Fruit fly (Drosophila melanogaster) whole organism, embryonic: Measurements from ENCODE around the gene Acp29AB.

ENCODE experiments used
- Adf1 ChIP-seq: fragments of 200-800 bp; sonication (Bioruptor generic); IDR thresholded peaks from 2 replicates; pipeline ENCODE4 v1.3.6; 2022; ENCODE audit warnings: missing biosample characterization, missing genetic modification characterization
- Atf6 ChIP-seq: fragments of 200-800 bp; sonication (Bioruptor generic); IDR thresholded peaks from 2 replicates; pipeline ENCODE4 v1.3.6; 2022; ENCODE audit warnings: missing biosample characterization, missing genetic modification characterization
- Bteb2 ChIP-seq: fragments of 200-800 bp; sonication (Bioruptor generic); optimal IDR thresholded peaks from 2 replicates; lab custom pipeline; 2016; ENCODE audit warnings: missing biosample characterization, missing genetic modification characterization
- CG10366 ChIP-seq: fragments of 200-800 bp; sonication (Bioruptor generic); IDR thresholded peaks from 2 replicates; pipeline ENCODE4 v1.3.6; 2022; ENCODE audit warnings: missing biosample characterization, missing genetic modification characterization
- CG11504 ChIP-seq: fragments of 200-800 bp; sonication (Bioruptor generic); optimal IDR thresholded peaks from 3 replicates; lab custom pipeline; 2019; ENCODE audit warnings: missing biosample characterization, mild to moderate bottlenecking, missing genetic modification characterization, moderate library complexity
- CG11560 ChIP-seq: fragments of 200-800 bp; sonication (Bioruptor generic); IDR thresholded peaks from 3 replicates; pipeline ENCODE4 v1.3.6; 2022; ENCODE audit warnings: missing biosample characterization, missing genetic modification characterization
- CG13287 ChIP-seq: fragments of 200-800 bp; sonication (Bioruptor generic); IDR thresholded peaks from 2 replicates; pipeline ENCODE4 v1.3.6; 2022; ENCODE audit warnings: missing biosample characterization, missing genetic modification characterization; ENCODE audit not compliant: partially characterized antibody
- CG17328 ChIP-seq: fragments of 200-800 bp; sonication (Bioruptor generic); IDR thresholded peaks from 2 replicates; pipeline ENCODE4 v1.3.6; 2022; ENCODE audit warnings: missing biosample characterization, missing genetic modification characterization
- CG17361 ChIP-seq: fragments of 200-800 bp; sonication (Bioruptor generic); IDR thresholded peaks from 3 replicates; pipeline ENCODE4 v1.3.6; 2022; ENCODE audit warnings: missing biosample characterization, missing genetic modification characterization
- CG17829 ChIP-seq: fragments of 200-800 bp; optimal IDR thresholded peaks from 2 replicates; lab custom pipeline; 2019; ENCODE audit warnings: missing biosample characterization, mild to moderate bottlenecking, missing genetic modification characterization, moderate library complexity
- CG18262 ChIP-seq: fragments of 200-800 bp; optimal IDR thresholded peaks from 3 replicates; lab custom pipeline; 2019; ENCODE audit warnings: missing biosample characterization, mild to moderate bottlenecking, missing genetic modification characterization, moderate library complexity
- CG31224 ChIP-seq: fragments of 200-800 bp; sonication (Bioruptor generic); IDR thresholded peaks from 2 replicates; pipeline ENCODE4 v1.3.6; 2022; ENCODE audit warnings: missing biosample characterization, missing genetic modification characterization
- CG31365 ChIP-seq: fragments of 200-800 bp; sonication (Bioruptor generic); optimal IDR thresholded peaks from 2 replicates; lab custom pipeline; 2018; ENCODE audit warnings: missing biosample characterization, mild to moderate bottlenecking, missing genetic modification characterization
- CG3163 ChIP-seq: fragments of 200-800 bp; sonication (Bioruptor generic); optimal IDR thresholded peaks from 3 replicates; lab custom pipeline; 2016; ENCODE audit warnings: missing biosample characterization, missing genetic modification characterization
- CG32767 ChIP-seq: fragments of 200-800 bp; sonication (Bioruptor generic); IDR thresholded peaks from 2 replicates; pipeline ENCODE4 v1.3.6; 2022; ENCODE audit warnings: missing biosample characterization, missing genetic modification characterization
- CG34376 ChIP-seq: fragments of 200-800 bp; sonication (Bioruptor generic); optimal IDR thresholded peaks from 2 replicates; lab custom pipeline; 2018; ENCODE audit warnings: missing biosample characterization, mild to moderate bottlenecking, missing genetic modification characterization
- CG42726 ChIP-seq: fragments of 200-800 bp; sonication (Bioruptor generic); IDR thresholded peaks from 2 replicates; pipeline ENCODE4 v1.3.6; 2022; ENCODE audit warnings: missing biosample characterization, missing genetic modification characterization; ENCODE audit not compliant: partially characterized antibody
- CG4424 ChIP-seq: fragments of 200-800 bp; sonication (Bioruptor generic); optimal IDR thresholded peaks from 3 replicates; lab custom pipeline; 2016; ENCODE audit warnings: missing biosample characterization, missing genetic modification characterization
- CG6683 ChIP-seq: fragments of 200-800 bp; sonication (Bioruptor generic); optimal IDR thresholded peaks from 2 replicates; lab custom pipeline; 2017; ENCODE audit warnings: missing biosample characterization, mild to moderate bottlenecking, missing genetic modification characterization, missing genetic modification reagents
- CG6765 ChIP-seq: fragments of 200-800 bp; sonication (Bioruptor generic); optimal IDR thresholded peaks from 3 replicates; lab custom pipeline; 2017; ENCODE audit warnings: missing biosample characterization, mild to moderate bottlenecking, missing genetic modification characterization
- CG8924 ChIP-seq: fragments of 200-800 bp; optimal IDR thresholded peaks from 3 replicates; lab custom pipeline; 2019; ENCODE audit warnings: missing biosample characterization, mild to moderate bottlenecking, missing genetic modification characterization, moderate library complexity
- CG9876 ChIP-seq: fragments of 200-800 bp; sonication (Bioruptor generic); optimal IDR thresholded peaks from 2 replicates; lab custom pipeline; 2016; ENCODE audit warnings: missing biosample characterization, missing genetic modification characterization
- Dek ChIP-seq: fragments of 200-800 bp; sonication (Bioruptor generic); optimal IDR thresholded peaks from 3 replicates; lab custom pipeline; 2019; ENCODE audit warnings: missing biosample characterization, mild to moderate bottlenecking, missing genetic modification characterization, moderate library complexity
- HLH54F ChIP-seq: fragments of 200-800 bp; sonication (Bioruptor generic); optimal IDR thresholded peaks from 3 replicates; lab custom pipeline; 2016; ENCODE audit warnings: missing biosample characterization, missing genetic modification characterization
- Hmr ChIP-seq: fragments of 200-800 bp; sonication (Bioruptor generic); optimal IDR thresholded peaks from 3 replicates; lab custom pipeline; 2017; ENCODE audit warnings: mild to moderate bottlenecking, missing biosample characterization, missing genetic modification reagents, missing genetic modification characterization
- Hr78 ChIP-seq, 2 experiments: fragments of 200-800 bp in 1 of 2; fragments of >200 bp in 1 of 2; sonication (Bioruptor generic) in 1 of 2; optimal IDR thresholded peaks; 2 replicates each; lab custom pipeline; 2017 to 2019; ENCODE audit warnings: missing biosample characterization in 2 of 2, missing genetic modification characterization in 2 of 2, mild to moderate bottlenecking in 1 of 2, moderate library complexity in 1 of 2
- Spps ChIP-seq: fragments of 200-800 bp; sonication (Bioruptor generic); optimal IDR thresholded peaks from 2 replicates; lab custom pipeline; 2018; ENCODE audit warnings: missing biosample characterization, mild to moderate bottlenecking, missing genetic modification characterization
- bab2 ChIP-seq: fragments of 200-800 bp; sonication (Bioruptor generic); optimal IDR thresholded peaks from 2 replicates; lab custom pipeline; 2016; ENCODE audit warnings: missing biosample characterization, missing genetic modification characterization
- bigmax ChIP-seq: fragments of 200-800 bp; sonication (Bioruptor generic); optimal IDR thresholded peaks from 2 replicates; lab custom pipeline; 2018; ENCODE audit warnings: missing biosample characterization, mild to moderate bottlenecking, missing genetic modification characterization
- btn ChIP-seq: fragments of 200-800 bp; sonication (Bioruptor generic); optimal IDR thresholded peaks from 2 replicates; lab custom pipeline; 2016; ENCODE audit warnings: missing biosample characterization, missing genetic modification characterization
- chinmo ChIP-seq: fragments of 200-800 bp; sonication (Bioruptor generic); IDR thresholded peaks from 4 replicates; pipeline ENCODE4 v1.3.6; 2022; ENCODE audit warnings: missing biosample characterization, missing genetic modification characterization; ENCODE audit not compliant: partially characterized antibody
- chn ChIP-seq: fragments of 200-800 bp; sonication (Bioruptor generic); optimal IDR thresholded peaks from 2 replicates; lab custom pipeline; 2016; ENCODE audit warnings: missing biosample characterization, missing genetic modification characterization
- ci ChIP-seq: fragments of 200-800 bp; sonication (Bioruptor generic); IDR thresholded peaks from 3 replicates; pipeline ENCODE4 v1.3.6; 2022; ENCODE audit warnings: missing biosample characterization, missing genetic modification characterization
- dati ChIP-seq: fragments of 200-800 bp; sonication (Bioruptor generic); IDR thresholded peaks from 2 replicates; pipeline ENCODE4 v1.3.6; 2022; ENCODE audit warnings: missing biosample characterization, missing genetic modification characterization
- dm ChIP-seq: fragments of 200-800 bp; sonication (Bioruptor generic); optimal IDR thresholded peaks from 3 replicates; lab custom pipeline; 2016; ENCODE audit warnings: missing biosample characterization, missing genetic modification characterization
- en ChIP-seq: fragments of 200-800 bp; sonication (Bioruptor generic); optimal IDR thresholded peaks from 2 replicates; lab custom pipeline; 2016; ENCODE audit warnings: missing biosample characterization, missing genetic modification characterization
- esg ChIP-seq: fragments of 200-800 bp; sonication (Bioruptor generic); conservative IDR thresholded peaks from 2 replicates; pipeline ENCODE4 v1.3.6; 2022; ENCODE audit warnings: missing biosample characterization, missing genetic modification characterization
- eyg ChIP-seq: fragments of 200-800 bp; sonication (Bioruptor generic); optimal IDR thresholded peaks from 3 replicates; lab custom pipeline; 2016; ENCODE audit warnings: missing biosample characterization, missing genetic modification characterization
- fru ChIP-seq: fragments of >200 bp; optimal IDR thresholded peaks from 2 replicates; lab custom pipeline; 2017
- gcm2 ChIP-seq: fragments of 200-800 bp; sonication (Bioruptor generic); optimal IDR thresholded peaks from 2 replicates; lab custom pipeline; 2016; ENCODE audit warnings: missing biosample characterization, missing genetic modification characterization
- jing ChIP-seq: fragments of 200-800 bp; sonication (Bioruptor generic); optimal IDR thresholded peaks from 2 replicates; lab custom pipeline; 2018; ENCODE audit warnings: missing biosample characterization, mild to moderate bottlenecking, missing genetic modification characterization
- kni ChIP-seq: fragments of 200-800 bp; sonication (Bioruptor generic); optimal IDR thresholded peaks from 3 replicates; lab custom pipeline; 2017; ENCODE audit warnings: mild to moderate bottlenecking, missing biosample characterization, missing genetic modification reagents, missing genetic modification characterization
- org-1 ChIP-seq: fragments of 200-800 bp; sonication (Bioruptor generic); optimal IDR thresholded peaks from 2 replicates; lab custom pipeline; 2017; ENCODE audit warnings: missing biosample characterization, missing genetic modification characterization
- pfk ChIP-seq: fragments of 200-800 bp; sonication (Bioruptor generic); optimal IDR thresholded peaks from 2 replicates; lab custom pipeline; 2018; ENCODE audit warnings: missing biosample characterization, mild to moderate bottlenecking, missing genetic modification characterization, moderate library complexity
- psq ChIP-seq: fragments of 200-800 bp; sonication (Bioruptor generic); optimal IDR thresholded peaks from 2 replicates; lab custom pipeline; 2017; ENCODE audit warnings: missing biosample characterization, missing genetic modification characterization
- pum ChIP-seq: fragments of 200-800 bp; sonication (Bioruptor generic); optimal IDR thresholded peaks from 2 replicates; lab custom pipeline; 2016; ENCODE audit warnings: missing biosample characterization, missing genetic modification characterization
- pzg ChIP-seq: fragments of 200-800 bp; sonication (Bioruptor generic); optimal IDR thresholded peaks from 3 replicates; lab custom pipeline; 2018; ENCODE audit warnings: missing biosample characterization, mild to moderate bottlenecking, missing genetic modification characterization, moderate library complexity
- repo ChIP-seq: fragments of 200-800 bp; sonication (Bioruptor generic); optimal IDR thresholded peaks from 2 replicates; lab custom pipeline; 2016; ENCODE audit warnings: missing biosample characterization, missing genetic modification characterization
- scrt ChIP-seq: fragments of 200-800 bp; sonication (Bioruptor generic); optimal IDR thresholded peaks from 2 replicates; lab custom pipeline; 2018; ENCODE audit warnings: missing biosample characterization, mild to moderate bottlenecking, missing genetic modification characterization, moderate library complexity
- sug ChIP-seq: fragments of 200-800 bp; optimal IDR thresholded peaks from 2 replicates; lab custom pipeline; 2019; ENCODE audit warnings: missing biosample characterization, mild to moderate bottlenecking, missing genetic modification characterization, moderate library complexity
- tx ChIP-seq: fragments of 200-800 bp; sonication (Bioruptor generic); optimal IDR thresholded peaks from 2 replicates; lab custom pipeline; 2016; ENCODE audit warnings: missing biosample characterization, missing genetic modification characterization

Acp29AB gene

dm6 chr2L:8376717-8377116 is 16.3 kb downstream of the Acp29AB start, which contains the start of the genes CG13390 and CG17294 (continued):
- peak; percentile 95 for TF ChIP-seq HLH54F (GFP tag; lab: Kevin White, UChicago)
- TF ChIP-seq bigmax (GFP tag; lab: Kevin White, UChicago), result peak; percentile 83
- peak; percentile 96 for TF ChIP-seq bab2 (GFP tag; lab: Kevin White, UChicago)
- peak; percentile 99 for TF ChIP-seq jing
- peak; percentile 92 for TF ChIP-seq gcm2
- TF ChIP-seq CG8924 (tag; lab: Kevin White, UChicago), result peak; percentile 100
- peak; percentile 99 for TF ChIP-seq Spps (tag; lab: Kevin White, UChicago)
- peak; percentile 100 for TF ChIP-seq CG6765 (GFP tag; lab: Kevin White, UChicago)
- peak; percentile 100 for TF ChIP-seq CG18262
- TF ChIP-seq ci (GFP tag; lab: Robert Waterston, UW), result peak; percentile 100
- TF ChIP-seq sug (tag; lab: Kevin White, UChicago), result peak; percentile 99
- TF ChIP-seq pfk (GFP tag; lab: Kevin White, UChicago), result peak; percentile 79
- TF ChIP-seq pzg, result peak; percentile 63
- TF ChIP-seq Hmr, result peak; percentile 100
- TF ChIP-seq Dek (tag; lab: Kevin White, UChicago), result peak; percentile 100
- peak; percentile 98 for TF ChIP-seq CG11504 (tag; lab: Kevin White, UChicago)
- peak; percentile 71 for TF ChIP-seq CG3163 (GFP tag; lab: Kevin White, UChicago)
- TF ChIP-seq Adf1 (GFP tag; lab: Robert Waterston, UW), result peak; percentile 93
- TF ChIP-seq CG13287 (GFP tag; lab: Robert Waterston, UW), result peak; percentile 91
- peak; percentile 100 for TF ChIP-seq CG17361 (GFP tag; lab: Robert Waterston, UW)
- TF ChIP-seq CG17829 (tag; lab: Kevin White, UChicago), result peak; percentile 100
- TF ChIP-seq esg (GFP tag; lab: Robert Waterston, UW), result peak; percentile 100
- TF ChIP-seq Bteb2 (GFP tag; lab: Kevin White, UChicago), result peak; percentile 98
- TF ChIP-seq kni (GFP tag; lab: Kevin White, UChicago), result peak; percentile 97
- peak; percentile 94 for TF ChIP-seq CG31365 (tag; lab: Kevin White, UChicago)
- TF ChIP-seq chn (GFP tag; lab: Kevin White, UChicago), result peak; percentile 96
- peak; percentile 97 for TF ChIP-seq psq
- TF ChIP-seq scrt (GFP tag; lab: Kevin White, UChicago), result peak; percentile 98
- TF ChIP-seq CG17328 (GFP tag; lab: Robert Waterston, UW), result peak; percentile 100
- peak; percentile 92 for TF ChIP-seq pum (GFP tag; lab: Kevin White, UChicago)
- TF ChIP-seq CG42726 (GFP tag; lab: Robert Waterston, UW), result peak; percentile 63
- peak; percentile 98 for TF ChIP-seq dati (GFP tag; lab: Robert Waterston, UW)
- peak; percentile 8 for TF ChIP-seq btn (GFP tag; lab: Kevin White, UChicago)
- TF ChIP-seq CG10366 (GFP tag; lab: Robert Waterston, UW), result peak; percentile 99
- peak in 1 of 2 experiments; percentile 97 for TF ChIP-seq Hr78 (GFP tag; optimal IDR thresholded peaks at IDR 0.05; lab: Kevin White, UChicago)
- TF ChIP-seq fru (lab: Kevin White, UChicago), result no peak
- peak; percentile 95 for TF ChIP-seq CG11560 (tag; lab: Robert Waterston, UW)
- peak; percentile 86 for TF ChIP-seq repo (GFP tag; lab: Kevin White, UChicago)
- peak; percentile 99 for TF ChIP-seq CG31224 (GFP tag; lab: Robert Waterston, UW)
- TF ChIP-seq org-1, result peak; percentile 98
- peak; percentile 99 for TF ChIP-seq CG6683 (GFP tag; lab: Kevin White, UChicago)
- peak; percentile 55 for TF ChIP-seq CG9876 (GFP tag; lab: Kevin White, UChicago)
- TF ChIP-seq CG32767, result peak; percentile 99
- TF ChIP-seq dm (GFP tag; lab: Kevin White, UChicago), result peak; percentile 87
- TF ChIP-seq Atf6 (GFP tag; lab: Robert Waterston, UW), result peak; percentile 100
- peak; percentile 91 for TF ChIP-seq eyg (GFP tag; lab: Kevin White, UChicago)
- TF ChIP-seq CG34376, result peak; percentile 100
- TF ChIP-seq en (GFP tag; lab: Kevin White, UChicago), result peak; percentile 79
- peak; percentile 99 for TF ChIP-seq CG4424 (GFP tag; lab: Kevin White, UChicago)
- TF ChIP-seq chinmo (GFP tag; lab: Robert Waterston, UW), result peak; percentile 57; the same call in 1 of the 4 replicates
- peak; percentile 89 for TF ChIP-seq tx (GFP tag; lab: Kevin White, UChicago)
